Worm (Caenorhabditis elegans) whole organism, young adult: ENCODE measurements around the gene F58A6.1.

Experiments
- F33H1.4 ChIP-seq: fragments of 200-800 bp; sonication (Bioruptor generic); IDR thresholded peaks from 2 replicates; pipeline ENCODE4 v1.3.6; 2022; ENCODE audit warnings: missing genetic modification reagents, missing genetic modification characterization, missing compliant biosample characterization
- ceh-100 ChIP-seq: fragments of 200-800 bp; sonication (Bioruptor generic); IDR thresholded peaks from 2 replicates; pipeline ENCODE4 v1.3.6; 2022; ENCODE audit warnings: missing genetic modification reagents, missing genetic modification characterization, missing compliant biosample characterization
- ceh-79 ChIP-seq: sonication (generic microtip); optimal IDR thresholded peaks from 2 replicates; lab custom pipeline; 2017; ENCODE audit warnings: mild to moderate bottlenecking, missing genetic modification characterization, missing compliant biosample characterization
- dpl-1 ChIP-seq: fragments of 150-350 bp; optimal IDR thresholded peaks from 2 replicates; lab custom pipeline; 2014; ENCODE audit warnings: missing biosample characterization, missing genetic modification reagents, missing genetic modification characterization
- fkh-3 ChIP-seq: sonication (generic microtip); optimal IDR thresholded peaks from 2 replicates; lab custom pipeline; 2016; ENCODE audit warnings: mild to moderate bottlenecking, missing genetic modification characterization, missing compliant biosample characterization
- him-1 ChIP-seq: sonication (generic microtip); optimal IDR thresholded peaks from 2 replicates; lab custom pipeline; 2016; ENCODE audit warnings: missing genotype, missing genetic modification reagents, missing genetic modification characterization, missing compliant biosample characterization
- let-526 ChIP-seq: fragments of 200-800 bp; sonication (Bioruptor generic); IDR thresholded peaks from 2 replicates; pipeline ENCODE4 v1.3.6; 2022; ENCODE audit warnings: missing genetic modification reagents, missing genetic modification characterization, missing compliant biosample characterization
- pbrm-1 ChIP-seq: fragments of 200-800 bp; sonication (Bioruptor generic); IDR thresholded peaks from 2 replicates; pipeline ENCODE4 v1.3.6; 2022; ENCODE audit warnings: missing genetic modification reagents, missing genetic modification characterization, missing compliant biosample characterization
- snpc-4 ChIP-seq, 5 experiments: fragments of 150-350 bp in 1 of 5; sonication (generic microtip) in 4 of 5; optimal IDR thresholded peaks; 2 replicates each; lab custom pipeline; 2014 to 2018; ENCODE audit warnings: missing genetic modification characterization in 5 of 5, missing biosample characterization in 3 of 5, antibody characterized with exemption in 2 of 5, mild to moderate bottlenecking in 2 of 5, missing compliant biosample characterization in 2 of 5, missing genotype in 2 of 5, moderate library complexity in 2 of 5, missing genetic modification reagents in 1 of 5

ce11 chrII:5163283-5163682, 20.6 kb downstream of the F58A6.1 start, which contains the start of gene srb-5:
- TF ChIP-seq ceh-100 (GFP tag; lab: Robert Waterston, UW) (no peak), dpl-1 (GFP tag; lab: Kevin White, UChicago) (no peak), him-1 (no peak), pbrm-1 (GFP tag; lab: Robert Waterston, UW) (no peak), snpc-4 (GFP tag; optimal IDR thresholded peaks at IDR 0.05; lab: Kevin White, UChicago) (no peak), snpc-4 (tag; optimal IDR thresholded peaks at IDR 0.05; lab: Kevin White, UChicago) (no peak), ceh-79 (tag; lab: Kevin White, UChicago) (no peak), F33H1.4 (GFP tag; lab: Robert Waterston, UW) (no peak), let-526 (no peak), fkh-3 (no peak)
